Fruit fly (Drosophila melanogaster) whole organism, embryonic: ENCODE measurements around the gene CG14618.

Experiments used
- CG10209 ChIP-seq: fragments of 200-800 bp; sonication (Bioruptor generic); optimal IDR thresholded peaks from 3 replicates; lab custom pipeline; 2017; ENCODE audit warnings: missing biosample characterization, mild to moderate bottlenecking, missing genetic modification characterization, missing genetic modification reagents
- CG1024 ChIP-seq: fragments of 200-800 bp; sonication (Bioruptor generic); IDR thresholded peaks from 2 replicates; pipeline ENCODE4 v1.3.6; 2022; ENCODE audit warnings: missing biosample characterization, missing genetic modification characterization
- CG13624 ChIP-seq: fragments of 200-800 bp; sonication (Bioruptor generic); optimal IDR thresholded peaks from 2 replicates; lab custom pipeline; 2016; ENCODE audit warnings: missing biosample characterization, missing genetic modification characterization
- CG13775 ChIP-seq: fragments of 200-800 bp; sonication (Bioruptor generic); optimal IDR thresholded peaks from 3 replicates; lab custom pipeline; 2017; ENCODE audit warnings: missing biosample characterization, mild to moderate bottlenecking, missing genetic modification characterization
- CG15479 ChIP-seq: fragments of 200-800 bp; sonication (Bioruptor generic); optimal IDR thresholded peaks from 3 replicates; lab custom pipeline; 2019; ENCODE audit warnings: missing biosample characterization, mild to moderate bottlenecking, missing genetic modification characterization, moderate library complexity
- CG15696 ChIP-seq: fragments of 200-800 bp; sonication (Bioruptor generic); optimal IDR thresholded peaks from 2 replicates; lab custom pipeline; 2019; ENCODE audit warnings: missing biosample characterization, mild to moderate bottlenecking, missing genetic modification characterization, moderate library complexity
- CG17568 ChIP-seq: fragments of 200-800 bp; sonication (Bioruptor generic); optimal IDR thresholded peaks from 2 replicates; lab custom pipeline; 2018; ENCODE audit warnings: missing biosample characterization, mild to moderate bottlenecking, missing genetic modification characterization, moderate library complexity
- CG30431 ChIP-seq: fragments of 200-800 bp; sonication (Bioruptor generic); optimal IDR thresholded peaks from 2 replicates; lab custom pipeline; 2017; ENCODE audit warnings: missing biosample characterization, missing genetic modification characterization
- CG33213 ChIP-seq: fragments of 200-800 bp; sonication (Bioruptor generic); optimal IDR thresholded peaks from 3 replicates; lab custom pipeline; 2016; ENCODE audit warnings: missing biosample characterization, missing genetic modification characterization
- CG34422 ChIP-seq: fragments of 200-800 bp; sonication (Bioruptor generic); IDR thresholded peaks from 3 replicates; pipeline ENCODE4 v1.3.6; 2022; ENCODE audit warnings: missing biosample characterization, missing genetic modification characterization
- CG42726 ChIP-seq: fragments of 200-800 bp; sonication (Bioruptor generic); IDR thresholded peaks from 2 replicates; pipeline ENCODE4 v1.3.6; 2022; ENCODE audit warnings: missing biosample characterization, missing genetic modification characterization; ENCODE audit not compliant: partially characterized antibody
- CG4707 ChIP-seq: fragments of 200-800 bp; sonication (Bioruptor generic); optimal IDR thresholded peaks from 2 replicates; lab custom pipeline; 2018; ENCODE audit warnings: missing biosample characterization, mild to moderate bottlenecking, missing genetic modification characterization, moderate library complexity
- CG6854 ChIP-seq: fragments of 200-800 bp; sonication (Bioruptor generic); optimal IDR thresholded peaks from 3 replicates; lab custom pipeline; 2017; ENCODE audit warnings: missing biosample characterization, mild to moderate bottlenecking, missing genetic modification characterization
- CG8089 ChIP-seq: fragments of 200-800 bp; sonication (Bioruptor generic); optimal IDR thresholded peaks from 3 replicates; lab custom pipeline; 2016; ENCODE audit warnings: missing biosample characterization, missing genetic modification characterization
- CG8765 ChIP-seq: fragments of 200-800 bp; sonication (Bioruptor generic); IDR thresholded peaks from 2 replicates; pipeline ENCODE4 v1.3.6; 2022; ENCODE audit warnings: missing biosample characterization, missing genetic modification characterization
- CHES-1-like ChIP-seq: fragments of 200-800 bp; sonication (Bioruptor generic); optimal IDR thresholded peaks from 2 replicates; lab custom pipeline; 2016; ENCODE audit warnings: missing biosample characterization, missing genetic modification characterization
- CkIIα-i1 ChIP-seq: fragments of 200-800 bp; sonication (Bioruptor generic); IDR thresholded peaks from 2 replicates; pipeline ENCODE4 v1.3.6; 2022; ENCODE audit warnings: missing biosample characterization, missing genetic modification characterization
- Deaf1 ChIP-seq: fragments of 200-800 bp; optimal IDR thresholded peaks from 3 replicates; lab custom pipeline; 2019; ENCODE audit warnings: missing biosample characterization, mild to moderate bottlenecking, missing genetic modification characterization, moderate library complexity
- Dek ChIP-seq: fragments of 200-800 bp; sonication (Bioruptor generic); optimal IDR thresholded peaks from 3 replicates; lab custom pipeline; 2019; ENCODE audit warnings: missing biosample characterization, mild to moderate bottlenecking, missing genetic modification characterization, moderate library complexity
- Dp ChIP-seq: fragments of 200-800 bp; sonication (Bioruptor generic); optimal IDR thresholded peaks from 2 replicates; lab custom pipeline; 2018; ENCODE audit warnings: missing biosample characterization, mild to moderate bottlenecking, missing genetic modification characterization, moderate library complexity
- E2f1 ChIP-seq: fragments of 200-800 bp; sonication (Bioruptor generic); IDR thresholded peaks from 2 replicates; pipeline ENCODE4 v1.3.6; 2022; ENCODE audit warnings: missing biosample characterization, missing genetic modification characterization
- Fer3 ChIP-seq: fragments of 200-800 bp; sonication (Bioruptor generic); optimal IDR thresholded peaks from 2 replicates; lab custom pipeline; 2018; ENCODE audit warnings: missing biosample characterization, mild to moderate bottlenecking, missing genetic modification characterization, moderate library complexity
- HmgD ChIP-seq: fragments of 200-800 bp; sonication (Bioruptor generic); optimal IDR thresholded peaks from 3 replicates; lab custom pipeline; 2016; ENCODE audit warnings: missing biosample characterization, missing genetic modification characterization
- Jarid2 ChIP-seq: fragments of 200-800 bp; sonication (Bioruptor generic); optimal IDR thresholded peaks from 3 replicates; lab custom pipeline; 2017; ENCODE audit warnings: mild to moderate bottlenecking, missing biosample characterization, missing genetic modification reagents, missing genetic modification characterization
- Lim3 ChIP-seq: fragments of 200-800 bp; sonication (Bioruptor generic); IDR thresholded peaks from 2 replicates; pipeline ENCODE4 v1.3.6; 2022; ENCODE audit warnings: missing biosample characterization, missing genetic modification characterization
- Oaz ChIP-seq: fragments of 200-800 bp; sonication (Bioruptor generic); IDR thresholded peaks from 2 replicates; pipeline ENCODE4 v1.3.6; 2022; ENCODE audit warnings: missing biosample characterization, missing genetic modification characterization
- Poxn ChIP-seq: fragments of 200-800 bp; sonication (Bioruptor generic); IDR thresholded peaks from 2 replicates; pipeline ENCODE4 v1.3.6; 2022; ENCODE audit warnings: missing biosample characterization, missing genetic modification characterization
- Rx ChIP-seq: fragments of 200-800 bp; sonication (Bioruptor generic); IDR thresholded peaks from 2 replicates; pipeline ENCODE4 v1.3.6; 2022; ENCODE audit warnings: missing biosample characterization, missing genetic modification characterization
- Taf1 ChIP-seq: fragments of 200-800 bp; sonication (Bioruptor generic); IDR thresholded peaks from 2 replicates; pipeline ENCODE4 v1.3.6; 2022; ENCODE audit warnings: missing biosample characterization, missing genetic modification characterization
- caup ChIP-seq: fragments of 200-800 bp; sonication (Bioruptor generic); optimal IDR thresholded peaks from 3 replicates; lab custom pipeline; 2017; ENCODE audit warnings: missing biosample characterization, mild to moderate bottlenecking, missing genetic modification characterization, moderate library complexity; ENCODE audit not compliant: severe bottlenecking
- da ChIP-seq: fragments of 200-800 bp; sonication (Bioruptor generic); optimal IDR thresholded peaks from 2 replicates; lab custom pipeline; 2016; ENCODE audit warnings: missing biosample characterization, missing genetic modification characterization
- exex ChIP-seq: fragments of 200-800 bp; sonication (Bioruptor generic); optimal IDR thresholded peaks from 4 replicates; lab custom pipeline; 2018; ENCODE audit warnings: missing biosample characterization, mild to moderate bottlenecking, missing genetic modification characterization, moderate library complexity
- fru ChIP-seq: fragments of >200 bp; optimal IDR thresholded peaks from 2 replicates; lab custom pipeline; 2017
- fu2 ChIP-seq: fragments of 200-800 bp; sonication (Bioruptor generic); optimal IDR thresholded peaks from 2 replicates; lab custom pipeline; 2016; ENCODE audit warnings: missing biosample characterization, missing genetic modification characterization
- her ChIP-seq: fragments of 200-800 bp; sonication (Bioruptor generic); optimal IDR thresholded peaks from 2 replicates; lab custom pipeline; 2016; ENCODE audit warnings: missing biosample characterization, missing genetic modification characterization
- insv ChIP-seq, 2 experiments: fragments of 200-800 bp; sonication (Bioruptor generic); optimal IDR thresholded peaks; 3 replicates each; lab custom pipeline; 2016 to 2018; ENCODE audit warnings: missing biosample characterization in 2 of 2, missing genetic modification characterization in 2 of 2
- lilli ChIP-seq: fragments of 200-800 bp; sonication (Bioruptor generic); optimal IDR thresholded peaks from 3 replicates; lab custom pipeline; 2016; ENCODE audit warnings: missing biosample characterization, missing genetic modification characterization
- mirr ChIP-seq: fragments of 200-800 bp; sonication (Bioruptor generic); optimal IDR thresholded peaks from 3 replicates; lab custom pipeline; 2018; ENCODE audit warnings: missing biosample characterization, mild to moderate bottlenecking, missing genetic modification characterization
- otp ChIP-seq: fragments of 200-800 bp; sonication (Bioruptor generic); IDR thresholded peaks from 3 replicates; pipeline ENCODE4, ENCODE4 v1.3.6; 2022; ENCODE audit warnings: missing biosample characterization, missing genetic modification characterization
- p53 ChIP-seq: fragments of 200-800 bp; sonication (Bioruptor generic); optimal IDR thresholded peaks from 2 replicates; lab custom pipeline; 2016; ENCODE audit warnings: missing biosample characterization, missing genetic modification characterization
- peb ChIP-seq: fragments of 200-800 bp; sonication (Bioruptor generic); IDR thresholded peaks from 2 replicates; pipeline ENCODE4 v1.3.6; 2022; ENCODE audit warnings: missing biosample characterization, missing genetic modification characterization
- pfk ChIP-seq: fragments of 200-800 bp; sonication (Bioruptor generic); optimal IDR thresholded peaks from 2 replicates; lab custom pipeline; 2018; ENCODE audit warnings: missing biosample characterization, mild to moderate bottlenecking, missing genetic modification characterization, moderate library complexity
- prd ChIP-seq, 3 experiments: fragments of >200 bp in 2 of 3; fragments of 200-800 bp in 1 of 3; sonication (Bioruptor generic) in 1 of 3; optimal IDR thresholded peaks in 2 of 3; IDR thresholded peaks in 1 of 3; 2 replicates in 2 of 3; 3 replicates in 1 of 3; pipeline versions ENCODE4 v1.3.6 to Lab custom; 2017 to 2022; ENCODE audit warnings: missing biosample characterization in 1 of 3, missing genetic modification characterization in 1 of 3
- sens ChIP-seq: fragments of 200-800 bp; sonication (Bioruptor generic); peaks from one replicate; lab custom pipeline; 2016; ENCODE audit warnings: missing biosample characterization, missing genetic modification characterization
- tna ChIP-seq: fragments of 200-800 bp; sonication (Bioruptor generic); IDR thresholded peaks from 2 replicates; pipeline ENCODE4 v1.3.6; 2022; ENCODE audit warnings: missing biosample characterization, missing genetic modification characterization; ENCODE audit not compliant: partially characterized antibody
- trem ChIP-seq: fragments of 200-800 bp; optimal IDR thresholded peaks from 3 replicates; lab custom pipeline; 2019; ENCODE audit warnings: missing biosample characterization, mild to moderate bottlenecking, missing genetic modification characterization, moderate library complexity
- wek ChIP-seq: fragments of 200-800 bp; sonication (Bioruptor generic); optimal IDR thresholded peaks from 3 replicates; lab custom pipeline; 2018; ENCODE audit warnings: missing biosample characterization, mild to moderate bottlenecking, missing genetic modification characterization, moderate library complexity
- yki ChIP-seq: fragments of >200 bp; optimal IDR thresholded peaks from 3 replicates; lab custom pipeline; 2018
- zen2 ChIP-seq: fragments of 200-800 bp; sonication (Bioruptor generic); IDR thresholded peaks from 3 replicates; pipeline ENCODE4 v1.3.6; 2022; ENCODE audit warnings: missing biosample characterization, missing genetic modification characterization; ENCODE audit not compliant: partially characterized antibody

Gene CG14618

dm6 chrX:22487667-22488593, 14.4 kb downstream of the CG14618 start (continued):
- TF ChIP-seq CHES-1-like (GFP tag; lab: Kevin White, UChicago) (no peak), CG13624 (GFP tag; lab: Kevin White, UChicago) (no peak), Oaz (GFP tag; lab: Robert Waterston, UW) (no peak), CG30431 (GFP tag; lab: Kevin White, UChicago) (no peak), pfk (GFP tag; lab: Kevin White, UChicago) (no peak), yki (no peak), trem (tag; lab: Kevin White, UChicago) (no peak), CG8089 (GFP tag; lab: Kevin White, UChicago) (no peak), tna (GFP tag; lab: Robert Waterston, UW) (no peak), sens (GFP tag; lab: Kevin White, UChicago) (no peak), mirr (GFP tag; lab: Kevin White, UChicago) (peak; percentile 44), HmgD (GFP tag; lab: Kevin White, UChicago) (no peak), CG13775 (GFP tag; lab: Kevin White, UChicago) (peak; percentile 38), exex (tag; lab: Kevin White, UChicago) (peak; percentile 60), Poxn (peak; percentile 24; the same call in 1 of the 2 replicates), Dek (tag; lab: Kevin White, UChicago) (peak; percentile 43), CG8765 (GFP tag; lab: Robert Waterston, UW) (no peak), Jarid2 (no peak), prd (optimal IDR thresholded peaks at IDR 0.05; lab: Kevin White, UChicago) (no peak), prd (GFP tag; IDR thresholded peaks at IDR 0.05; lab: Robert Waterston, UW) (peak; percentile 63), CG34422 (0 out of 3 replicates have a peak, but pooled peaks have one; percentile 48), wek (GFP tag; lab: Kevin White, UChicago) (no peak), CG15696 (no peak), Dp (GFP tag; lab: Kevin White, UChicago) (no peak), lilli (GFP tag; lab: Kevin White, UChicago) (peak; percentile 1), Fer3 (tag; lab: Kevin White, UChicago) (peak; percentile 30), CkIIα-i1 (GFP tag; lab: Robert Waterston, UW) (no peak), Lim3 (GFP tag; lab: Robert Waterston, UW) (no peak), p53 (GFP tag; lab: Kevin White, UChicago) (no peak), fru (no peak), CG33213 (GFP tag; lab: Kevin White, UChicago) (no peak), CG6854 (GFP tag; lab: Kevin White, UChicago) (no peak), E2f1 (GFP tag; lab: Robert Waterston, UW) (peak; percentile 58), Taf1 (0 out of 2 replicates have a peak, but pooled peaks have one; percentile 8), CG42726 (GFP tag; lab: Robert Waterston, UW) (no peak), Deaf1 (tag; lab: Kevin White, UChicago) (peak; percentile 68), insv (GFP tag; optimal IDR thresholded peaks at IDR 0.05; lab: Kevin White, UChicago) (no peak), her (GFP tag; lab: Kevin White, UChicago) (no peak), CG15479 (no peak), CG1024 (GFP tag; lab: Robert Waterston, UW) (no peak), fu2 (GFP tag; lab: Kevin White, UChicago) (no peak), peb (GFP tag; lab: Robert Waterston, UW) (no peak), CG4707 (GFP tag; lab: Kevin White, UChicago) (no peak), Rx (GFP tag; lab: Robert Waterston, UW) (no peak), CG10209 (GFP tag; lab: Kevin White, UChicago) (peak; percentile 47), zen2 (GFP tag; lab: Robert Waterston, UW) (0 out of 3 replicates have a peak, but pooled peaks have one; percentile 14), caup (GFP tag; lab: Kevin White, UChicago) (no peak), otp (GFP tag; lab: Robert Waterston, UW) (no peak), da (GFP tag; lab: Kevin White, UChicago) (no peak), CG17568 (GFP tag; lab: Kevin White, UChicago) (no peak)
